Fruit fly (Drosophila melanogaster) whole organism, embryonic: ENCODE measurements around the gene Cpr30F.

Experiments
- B-H1 ChIP-seq: fragments of 200-800 bp; sonication (Bioruptor generic); IDR thresholded peaks from 3 replicates; pipeline ENCODE4 v1.3.6; 2022; ENCODE audit warnings: missing biosample characterization, missing genetic modification characterization
- CG10147 ChIP-seq: fragments of 200-800 bp; sonication (Bioruptor generic); optimal IDR thresholded peaks from 2 replicates; lab custom pipeline; 2019; ENCODE audit warnings: missing biosample characterization, mild to moderate bottlenecking, missing genetic modification characterization, moderate library complexity
- CG10321 ChIP-seq: fragments of 200-800 bp; sonication (Bioruptor generic); IDR thresholded peaks from 2 replicates; pipeline ENCODE4 v1.3.6; 2022; ENCODE audit warnings: missing biosample characterization, missing genetic modification characterization
- CG10979 ChIP-seq: fragments of 200-800 bp; sonication (Bioruptor generic); optimal IDR thresholded peaks from 2 replicates; lab custom pipeline; 2018; ENCODE audit warnings: missing biosample characterization, mild to moderate bottlenecking, missing genetic modification characterization, moderate library complexity
- CG12071 ChIP-seq: fragments of 200-800 bp; sonication (Bioruptor generic); optimal IDR thresholded peaks from 3 replicates; lab custom pipeline; 2018; ENCODE audit warnings: missing biosample characterization, mild to moderate bottlenecking, missing genetic modification characterization
- CG13424 ChIP-seq: fragments of 200-800 bp; sonication (Bioruptor generic); optimal IDR thresholded peaks from 2 replicates; lab custom pipeline; 2019; ENCODE audit warnings: missing biosample characterization, mild to moderate bottlenecking, missing genetic modification characterization, moderate library complexity
- CG18764 ChIP-seq: fragments of 200-800 bp; sonication (Bioruptor generic); optimal IDR thresholded peaks from 3 replicates; lab custom pipeline; 2016; ENCODE audit warnings: missing biosample characterization, missing genetic modification characterization
- CG30020 ChIP-seq: fragments of 200-800 bp; optimal IDR thresholded peaks from 2 replicates; lab custom pipeline; 2019; ENCODE audit warnings: missing biosample characterization, mild to moderate bottlenecking, missing genetic modification characterization, moderate library complexity
- CG32772 ChIP-seq: fragments of 200-800 bp; sonication (Bioruptor generic); IDR thresholded peaks from 2 replicates; pipeline ENCODE4 v1.3.6; 2022; ENCODE audit warnings: missing biosample characterization, missing genetic modification characterization
- CG34376 ChIP-seq: fragments of 200-800 bp; sonication (Bioruptor generic); optimal IDR thresholded peaks from 2 replicates; lab custom pipeline; 2018; ENCODE audit warnings: missing biosample characterization, mild to moderate bottlenecking, missing genetic modification characterization
- CG3726 ChIP-seq: fragments of 200-800 bp; sonication (Bioruptor generic); IDR thresholded peaks from 3 replicates; pipeline ENCODE4, ENCODE4 v1.3.6; 2022; ENCODE audit warnings: missing biosample characterization, missing genetic modification characterization
- CG4282 ChIP-seq: fragments of 200-800 bp; sonication (Bioruptor generic); optimal IDR thresholded peaks from 2 replicates; lab custom pipeline; 2016; ENCODE audit warnings: missing biosample characterization, missing genetic modification characterization
- CG4854 ChIP-seq: fragments of 200-800 bp; sonication (Bioruptor generic); optimal IDR thresholded peaks from 2 replicates; lab custom pipeline; 2016; ENCODE audit warnings: missing biosample characterization, missing genetic modification characterization, inconsistent platforms
- CG5245 ChIP-seq: fragments of 200-800 bp; sonication (Bioruptor generic); optimal IDR thresholded peaks from 3 replicates; lab custom pipeline; 2016; ENCODE audit warnings: missing biosample characterization, missing genetic modification characterization
- CG6765 ChIP-seq: fragments of 200-800 bp; sonication (Bioruptor generic); optimal IDR thresholded peaks from 3 replicates; lab custom pipeline; 2017; ENCODE audit warnings: missing biosample characterization, mild to moderate bottlenecking, missing genetic modification characterization
- CG7839 ChIP-seq: fragments of 200-800 bp; sonication (Bioruptor generic); optimal IDR thresholded peaks from 3 replicates; lab custom pipeline; 2018; ENCODE audit warnings: missing biosample characterization, mild to moderate bottlenecking, missing genetic modification characterization, moderate library complexity
- Dbx ChIP-seq: fragments of 200-800 bp; sonication (Bioruptor generic); IDR thresholded peaks from 3 replicates; pipeline ENCODE4 v1.3.6; 2022; ENCODE audit warnings: missing biosample characterization, missing genetic modification characterization
- Dll ChIP-seq: fragments of 200-800 bp; sonication (Bioruptor generic); IDR thresholded peaks from 4 replicates; pipeline ENCODE4 v1.3.6; 2022; ENCODE audit warnings: missing biosample characterization, missing genetic modification characterization; ENCODE audit not compliant: partially characterized antibody
- Eip74EF ChIP-seq, 2 experiments: fragments of 200-800 bp in 1 of 2; fragments of >200 bp in 1 of 2; sonication (Bioruptor generic) in 1 of 2; optimal IDR thresholded peaks; 2 replicates each; lab custom pipeline; 2017 to 2019; ENCODE audit warnings: missing biosample characterization in 2 of 2, missing genetic modification characterization in 2 of 2, mild to moderate bottlenecking in 1 of 2, moderate library complexity in 1 of 2
- H2.0 ChIP-seq: fragments of 200-800 bp; sonication (Bioruptor generic); IDR thresholded peaks from 2 replicates; pipeline ENCODE4 v1.3.6; 2022; ENCODE audit warnings: missing biosample characterization, missing genetic modification characterization
- HLH4C ChIP-seq: fragments of 200-800 bp; sonication (Bioruptor generic); IDR thresholded peaks from 3 replicates; pipeline ENCODE4 v1.3.6; 2022; ENCODE audit warnings: missing biosample characterization, missing genetic modification characterization; ENCODE audit not compliant: partially characterized antibody
- Hand ChIP-seq: fragments of 200-800 bp; sonication (Bioruptor generic); optimal IDR thresholded peaks from 2 replicates; lab custom pipeline; 2017; ENCODE audit warnings: mild to moderate bottlenecking, missing biosample characterization, missing genetic modification reagents, missing genetic modification characterization
- HmgD ChIP-seq: fragments of 200-800 bp; sonication (Bioruptor generic); optimal IDR thresholded peaks from 3 replicates; lab custom pipeline; 2016; ENCODE audit warnings: missing biosample characterization, missing genetic modification characterization
- Kr ChIP-seq: fragments of 200-800 bp; sonication (Bioruptor generic); optimal IDR thresholded peaks from 2 replicates; lab custom pipeline; 2017; ENCODE audit warnings: missing biosample characterization, mild to moderate bottlenecking, missing genetic modification characterization
- Lhr ChIP-seq: fragments of 200-800 bp; sonication (Bioruptor generic); optimal IDR thresholded peaks from 3 replicates; lab custom pipeline; 2017; ENCODE audit warnings: mild to moderate bottlenecking, missing biosample characterization, missing genetic modification reagents, missing genetic modification characterization
- Max ChIP-seq: fragments of 200-800 bp; sonication (Bioruptor generic); optimal IDR thresholded peaks from 2 replicates; lab custom pipeline; 2016; ENCODE audit warnings: missing biosample characterization, mild to moderate bottlenecking, missing genetic modification characterization
- Mes4 ChIP-seq: fragments of 200-800 bp; sonication (Bioruptor generic); optimal IDR thresholded peaks from 2 replicates; lab custom pipeline; 2016; ENCODE audit warnings: missing biosample characterization, missing genetic modification characterization
- NfI ChIP-seq: fragments of 200-800 bp; sonication (Bioruptor generic); optimal IDR thresholded peaks from 3 replicates; lab custom pipeline; 2018; ENCODE audit warnings: missing biosample characterization, mild to moderate bottlenecking, missing genetic modification characterization, moderate library complexity
- Pdp1 ChIP-seq, 2 experiments: fragments of 200-800 bp; sonication (Bioruptor generic); optimal IDR thresholded peaks; 3 replicates each; lab custom pipeline; 2016; ENCODE audit warnings: missing biosample characterization in 2 of 2, missing genetic modification characterization in 2 of 2, mild to moderate bottlenecking in 1 of 2, moderate library complexity in 1 of 2
- Sry-β ChIP-seq: fragments of 200-800 bp; sonication (Bioruptor generic); optimal IDR thresholded peaks from 2 replicates; lab custom pipeline; 2018; ENCODE audit warnings: missing biosample characterization, mild to moderate bottlenecking, missing genetic modification characterization, moderate library complexity
- Sry-δ ChIP-seq: fragments of 200-800 bp; sonication (Bioruptor generic); optimal IDR thresholded peaks from 2 replicates; lab custom pipeline; 2016; ENCODE audit warnings: missing biosample characterization, missing genetic modification characterization
- Tbp ChIP-seq: fragments of >200 bp; optimal IDR thresholded peaks from 2 replicates; lab custom pipeline; 2018; ENCODE audit warnings: missing biosample characterization, missing genetic modification characterization
- Usf ChIP-seq: fragments of 200-800 bp; sonication (Bioruptor generic); optimal IDR thresholded peaks from 2 replicates; lab custom pipeline; 2017; ENCODE audit warnings: missing genotype, missing biosample characterization, missing genetic modification characterization
- cad ChIP-seq: fragments of >200 bp; optimal IDR thresholded peaks from 2 replicates; lab custom pipeline; 2017; ENCODE audit warnings: missing biosample characterization, missing genetic modification characterization
- dmrt99B ChIP-seq: fragments of 200-800 bp; sonication (Bioruptor generic); optimal IDR thresholded peaks from 2 replicates; lab custom pipeline; 2018; ENCODE audit warnings: missing biosample characterization, mild to moderate bottlenecking, missing genetic modification characterization, moderate library complexity
- dpn ChIP-seq, 2 experiments: fragments of 200-800 bp; sonication (Bioruptor generic); optimal IDR thresholded peaks; 3 replicates each; lab custom pipeline; 2016; ENCODE audit warnings: missing biosample characterization in 2 of 2, missing genetic modification characterization in 2 of 2
- emc ChIP-seq: fragments of 200-800 bp; sonication (Bioruptor generic); optimal IDR thresholded peaks from 2 replicates; lab custom pipeline; 2016; ENCODE audit warnings: missing biosample characterization, missing genetic modification characterization
- eve ChIP-seq, 2 experiments: fragments of >200 bp; optimal IDR thresholded peaks; 2 replicates each; lab custom pipeline; 2017; ENCODE audit warnings: missing biosample characterization in 2 of 2, missing genetic modification characterization in 2 of 2
- jigr1 ChIP-seq: fragments of 200-800 bp; sonication (Bioruptor generic); IDR thresholded peaks from 3 replicates; pipeline ENCODE4 v1.3.6; 2022; ENCODE audit warnings: missing biosample characterization, missing genetic modification characterization
- klu ChIP-seq: fragments of 200-800 bp; sonication (Bioruptor generic); IDR thresholded peaks from 2 replicates; pipeline ENCODE4 v1.3.6; 2022; ENCODE audit warnings: missing biosample characterization, missing genetic modification characterization
- knrl ChIP-seq: fragments of 200-800 bp; sonication (Bioruptor generic); IDR thresholded peaks from 3 replicates; pipeline ENCODE4 v1.3.6; 2022; ENCODE audit warnings: missing biosample characterization, missing genetic modification characterization; ENCODE audit not compliant: partially characterized antibody
- luna ChIP-seq: fragments of 200-800 bp; sonication (Bioruptor generic); optimal IDR thresholded peaks from 2 replicates; lab custom pipeline; 2016; ENCODE audit warnings: missing biosample characterization, missing genetic modification characterization
- mld ChIP-seq: fragments of 200-800 bp; sonication (Bioruptor generic); IDR thresholded peaks from 3 replicates; pipeline ENCODE4 v1.3.6; 2022; ENCODE audit warnings: missing biosample characterization, missing genetic modification characterization; ENCODE audit not compliant: partially characterized antibody
- pb ChIP-seq: fragments of 200-800 bp; sonication (Bioruptor generic); optimal IDR thresholded peaks from 3 replicates; lab custom pipeline; 2016; ENCODE audit warnings: missing biosample characterization, missing genetic modification characterization
- pzg ChIP-seq: fragments of 200-800 bp; sonication (Bioruptor generic); optimal IDR thresholded peaks from 3 replicates; lab custom pipeline; 2018; ENCODE audit warnings: missing biosample characterization, mild to moderate bottlenecking, missing genetic modification characterization, moderate library complexity
- sima ChIP-seq: fragments of 200-800 bp; sonication (Bioruptor generic); optimal IDR thresholded peaks from 2 replicates; lab custom pipeline; 2016; ENCODE audit warnings: missing biosample characterization, missing genetic modification characterization
- ssp ChIP-seq: fragments of 200-800 bp; sonication (Bioruptor generic); IDR thresholded peaks from 2 replicates; pipeline ENCODE4 v1.3.6; 2022; ENCODE audit warnings: missing biosample characterization, missing genetic modification characterization
- tap ChIP-seq: fragments of 200-800 bp; optimal IDR thresholded peaks from 3 replicates; lab custom pipeline; 2019; ENCODE audit warnings: missing biosample characterization, mild to moderate bottlenecking, missing genetic modification characterization, moderate library complexity
- tup ChIP-seq: fragments of 200-800 bp; sonication (Bioruptor generic); optimal IDR thresholded peaks from 2 replicates; lab custom pipeline; 2016; ENCODE audit warnings: missing biosample characterization, mild to moderate bottlenecking, missing genetic modification characterization, moderate library complexity
- vvl ChIP-seq: fragments of 200-800 bp; sonication (Bioruptor generic); IDR thresholded peaks from 2 replicates; pipeline ENCODE4 v1.3.6; 2022; ENCODE audit warnings: missing biosample characterization, missing genetic modification characterization
- wor ChIP-seq: fragments of 200-800 bp; sonication (Bioruptor generic); IDR thresholded peaks from 2 replicates; pipeline ENCODE4 v1.3.6; 2022; ENCODE audit warnings: missing biosample characterization, missing genetic modification characterization

Cpr30F gene

DNA sequence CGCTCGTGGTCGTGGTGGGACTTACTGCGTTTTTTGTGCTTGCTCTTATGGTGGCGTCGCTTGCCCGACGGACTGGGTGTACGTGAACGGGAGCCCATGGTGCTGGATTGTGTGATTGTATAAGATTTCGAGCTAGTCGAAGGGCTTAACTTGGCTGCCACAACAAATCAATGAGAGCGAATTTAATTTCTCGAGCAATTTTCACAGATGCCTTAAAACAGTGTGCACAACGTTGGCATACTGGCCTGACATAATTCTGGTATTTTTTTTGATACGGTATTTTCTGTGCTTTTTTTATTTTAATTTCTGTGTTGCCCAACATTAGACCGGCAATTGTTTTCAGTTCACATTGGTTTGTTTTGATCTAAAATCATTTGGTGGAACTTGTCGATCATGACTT, 4.9 kb upstream of the Cpr30F start, which contains the start of gene Arglu1 (continued):
- TF ChIP-seq Max (GFP tag; lab: Kevin White, UChicago) (no peak), klu (no peak), pb (no peak), vvl (GFP tag; lab: Robert Waterston, UW) (0 out of 2 replicates have a peak, but pooled peaks have one; percentile 35), CG3726 (no peak), sima (GFP tag; lab: Kevin White, UChicago) (no peak), emc (GFP tag; lab: Kevin White, UChicago) (no peak), CG13424 (no peak), cad (GFP tag; lab: Kevin White, UChicago) (no peak), tup (GFP tag; lab: Kevin White, UChicago) (no peak), CG18764 (GFP tag; lab: Kevin White, UChicago) (no peak), HLH4C (GFP tag; lab: Robert Waterston, UW) (no peak), Pdp1 (GFP tag; optimal IDR thresholded peaks at IDR 0.05; lab: Kevin White, UChicago) (peak in 1 of 2 experiments; percentile 81), CG4282 (GFP tag; lab: Kevin White, UChicago) (no peak), eve (GFP tag; optimal IDR thresholded peaks at IDR 0.05; lab: Kevin White, UChicago) (no peak), CG5245 (no peak), ssp (0 out of 2 replicates have a peak, but pooled peaks have one; percentile 18), Dll (GFP tag; lab: Robert Waterston, UW) (0 out of 4 replicates have a peak, but pooled peaks have one; percentile 31), CG34376 (GFP tag; lab: Kevin White, UChicago) (no peak), Kr (no peak), CG30020 (tag; lab: Kevin White, UChicago) (no peak), mld (GFP tag; lab: Robert Waterston, UW) (no peak), dmrt99B (no peak), H2.0 (GFP tag; lab: Robert Waterston, UW) (no peak), tap (tag; lab: Kevin White, UChicago) (no peak), B-H1 (no peak), CG7839 (tag; lab: Kevin White, UChicago) (no peak), CG12071 (no peak), Dbx (GFP tag; lab: Robert Waterston, UW) (peak; percentile 57; the same call in 1 of the 3 replicates), CG4854 (GFP tag; lab: Kevin White, UChicago) (no peak), wor (no peak), CG32772 (GFP tag; lab: Robert Waterston, UW) (peak; percentile 77), Sry-β (GFP tag; lab: Kevin White, UChicago) (no peak), HmgD (GFP tag; lab: Kevin White, UChicago) (no peak), NfI (peak; percentile 26), luna (GFP tag; lab: Kevin White, UChicago) (no peak), pzg (GFP tag; lab: Kevin White, UChicago) (peak; percentile 60), CG6765 (GFP tag; lab: Kevin White, UChicago) (no peak), jigr1 (GFP tag; lab: Robert Waterston, UW) (no peak), Tbp (GFP tag; lab: Kevin White, UChicago) (no peak), CG10321 (GFP tag; lab: Robert Waterston, UW) (no peak), CG10979 (tag; lab: Kevin White, UChicago) (no peak), Mes4 (GFP tag; lab: Kevin White, UChicago) (no peak), CG10147 (no peak), Eip74EF (GFP tag; optimal IDR thresholded peaks at IDR 0.05; lab: Kevin White, UChicago) (no peak), Sry-δ (GFP tag; lab: Kevin White, UChicago) (peak; percentile 2), Hand (GFP tag; lab: Kevin White, UChicago) (no peak), knrl (GFP tag; lab: Robert Waterston, UW) (no peak), Lhr (GFP tag; lab: Kevin White, UChicago) (no peak), dpn (GFP tag; optimal IDR thresholded peaks at IDR 0.05; lab: Kevin White, UChicago) (no peak), Usf (no peak)
